Fruit fly (Drosophila melanogaster): ENCODE measurements around the gene CG6843.

DNA sequence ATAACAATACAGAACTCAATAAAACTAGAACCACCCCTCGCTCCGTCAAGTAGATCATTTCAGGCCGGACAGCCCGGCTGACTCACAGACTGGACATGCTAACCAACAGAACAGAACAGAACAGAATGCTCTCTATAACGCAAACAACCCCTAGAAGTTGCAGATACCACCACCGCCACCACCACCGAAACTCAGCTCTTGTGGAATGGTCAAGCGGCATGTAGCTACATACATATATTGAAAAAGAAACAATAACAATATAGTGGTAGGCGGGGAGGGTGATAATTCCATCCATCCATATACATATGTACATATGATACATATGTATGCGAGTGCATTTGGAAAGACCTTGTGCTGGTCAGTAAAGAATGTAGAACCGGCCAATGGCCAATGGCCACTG, 47.0 kb upstream of the CG6843 start:
- TF ChIP-seq Met (GFP tag; optimal IDR thresholded peaks at IDR 0.05) (no peak), fd85E (GFP tag; optimal IDR thresholded peaks at IDR 0.05) (no peak), Eip78C (GFP tag) (no peak), CG34406 (GFP tag; optimal IDR thresholded peaks at IDR 0.05) (no peak), OdsH (GFP tag; optimal IDR thresholded peaks at IDR 0.05) (no peak), Sox102F (GFP tag; optimal IDR thresholded peaks at IDR 0.05) (no peak), Eip93F (GFP tag; optimal IDR thresholded peaks at IDR 0.05) (no peak), CG15336 (GFP tag; IDR thresholded peaks at IDR 0.05) (no peak), acj6 (GFP tag; optimal IDR thresholded peaks at IDR 0.05) (no peak), CG4318 (GFP tag; optimal IDR thresholded peaks at IDR 0.05) (no peak), CG6163 (GFP tag; IDR thresholded peaks at IDR 0.05) (no peak), pdm3 (GFP tag; optimal IDR thresholded peaks at IDR 0.05) (no peak), CG16779 (tag; optimal IDR thresholded peaks at IDR 0.05) (no peak)

Data from whole organism, prepupa.